Worm (Caenorhabditis elegans): ENCODE measurements around the gene C27F2.4.

Gene C27F2.4

ce11 chrIII:4952970-4953369, 7.1 kb downstream of the C27F2.4 start:
- TF ChIP-seq ceh-30 (tag; optimal IDR thresholded peaks at IDR 0.05) (no peak), eyg-1 (tag; optimal IDR thresholded peaks at IDR 0.05) (no peak), C38D4.7 (GFP tag; optimal IDR thresholded peaks at IDR 0.05) (no peak), hlh-6 (tag; optimal IDR thresholded peaks at IDR 0.05) (no peak), nfya-1 (tag; optimal IDR thresholded peaks at IDR 0.05) (peak; percentile 90), nhr-11 (tag; optimal IDR thresholded peaks at IDR 0.05) (no peak), hlh-15 (tag; optimal IDR thresholded peaks at IDR 0.05) (no peak)

ce11 chrIII:4951824-4952223, 8.3 kb downstream of the C27F2.4 start, which contains the start of gene flh-2:
Gene flh-2, plus strand, starts transcription at chrIII:4952124.
- TF ChIP-seq hlh-13 (GFP tag; optimal IDR thresholded peaks at IDR 0.05), result no peak
- TF ChIP-seq pha-2 (tag; optimal IDR thresholded peaks at IDR 0.05), result no peak
- no peak for TF ChIP-seq unc-86 (tag; optimal IDR thresholded peaks at IDR 0.05)
- TF ChIP-seq hlh-6 (tag; optimal IDR thresholded peaks at IDR 0.05), result no peak
- TF ChIP-seq tbx-2 (tag; optimal IDR thresholded peaks at IDR 0.05), result no peak

- TF ChIP-seq elt-4 (tag; optimal IDR thresholded peaks at IDR 0.05), result peak; percentile 20
- TF ChIP-seq ceh-19 (GFP tag; optimal IDR thresholded peaks at IDR 0.05), result no peak
Measured at ce11 chrIII:4951210-4951609, 8.9 kb downstream of the C27F2.4 start.

ce11 chrIII:4950345-4950744, 9.8 kb downstream of the C27F2.4 start:
- TF ChIP-seq nfya-1 (tag; optimal IDR thresholded peaks at IDR 0.05), result no peak
- TF ChIP-seq C38D4.7 (GFP tag; optimal IDR thresholded peaks at IDR 0.05), result no peak
- no peak for TF ChIP-seq lim-6 (tag; optimal IDR thresholded peaks at IDR 0.05)
- TF ChIP-seq ceh-22 (tag; optimal IDR thresholded peaks at IDR 0.05), result no peak
- TF ChIP-seq ceh-9 (tag; optimal IDR thresholded peaks at IDR 0.05), result no peak
- TF ChIP-seq madf-2 (tag; optimal IDR thresholded peaks at IDR 0.05), result no peak
- no peak for TF ChIP-seq rnt-1 (tag; optimal IDR thresholded peaks at IDR 0.05)

- peak; percentile 30 for TF ChIP-seq pros-1 (tag; optimal IDR thresholded peaks at IDR 0.05)
- peak; percentile 45 for TF ChIP-seq dmd-4 (tag; optimal IDR thresholded peaks at IDR 0.05; ENCODE audit: borderline replicate concordance)
- TF ChIP-seq sdc-2 (tag; optimal IDR thresholded peaks at IDR 0.05), result peak; percentile 49
- TF ChIP-seq pax-1 (tag; optimal IDR thresholded peaks at IDR 0.05), result no peak
- TF ChIP-seq rnt-1 (tag; optimal IDR thresholded peaks at IDR 0.05), result peak; percentile 23
- TF ChIP-seq hlh-30 (tag; optimal IDR thresholded peaks at IDR 0.05; ENCODE audit: insufficient read depth), result peak; percentile 23
- peak; percentile 49 for TF ChIP-seq ceh-34 (tag; optimal IDR thresholded peaks at IDR 0.05)
- TF ChIP-seq nfya-1 (tag; optimal IDR thresholded peaks at IDR 0.05), result peak; percentile 11
- peak; percentile 41 for TF ChIP-seq tbx-2 (tag; optimal IDR thresholded peaks at IDR 0.05)
- no peak for TF ChIP-seq hlh-6 (tag; optimal IDR thresholded peaks at IDR 0.05)
- TF ChIP-seq tbx-7 (tag; optimal IDR thresholded peaks at IDR 0.05), result peak; percentile 4
- TF ChIP-seq ceh-19 (GFP tag; optimal IDR thresholded peaks at IDR 0.05), result peak; percentile 17
- no peak for TF ChIP-seq fkh-10 (GFP tag; optimal IDR thresholded peaks at IDR 0.05)
- peak; percentile 43 for TF ChIP-seq T23F11.4 (GFP tag; optimal IDR thresholded peaks at IDR 0.05)
- TF ChIP-seq C08G9.2 (tag; optimal IDR thresholded peaks at IDR 0.05), result peak; percentile 42
- TF ChIP-seq ref-2 (tag; optimal IDR thresholded peaks at IDR 0.05), result peak; percentile 14
- no peak for TF ChIP-seq Y22D7AL.16 (tag; optimal IDR thresholded peaks at IDR 0.05)
- TF ChIP-seq ets-4 (tag; optimal IDR thresholded peaks at IDR 0.05), result peak; percentile 27
- no peak for TF ChIP-seq elt-2 (tag; optimal IDR thresholded peaks at IDR 0.05)
- TF ChIP-seq F13H6.1 (tag; optimal IDR thresholded peaks at IDR 0.05), result peak; percentile 47
- peak; percentile 50 for TF ChIP-seq ceh-31 (tag; optimal IDR thresholded peaks at IDR 0.05)
Measured at ce11 chrIII:4948631-4949030, 11.5 kb downstream of the C27F2.4 start.

- peak; percentile 80 for TF ChIP-seq ref-2 (tag; optimal IDR thresholded peaks at IDR 0.05)
- peak; percentile 73 for TF ChIP-seq nfya-1 (tag; optimal IDR thresholded peaks at IDR 0.05)
- TF ChIP-seq fkh-6 (tag; optimal IDR thresholded peaks at IDR 0.05), result no peak
- TF ChIP-seq pha-2 (tag; optimal IDR thresholded peaks at IDR 0.05), result peak; percentile 10
- TF ChIP-seq C08G9.2 (tag; optimal IDR thresholded peaks at IDR 0.05), result peak; percentile 60
- no peak for TF ChIP-seq unc-3 (GFP tag; conservative IDR thresholded peaks at IDR 0.05)
- no peak for TF ChIP-seq unc-3 (tag; optimal IDR thresholded peaks at IDR 0.05)
- peak; percentile 30 for TF ChIP-seq eyg-1 (tag; optimal IDR thresholded peaks at IDR 0.05)
- peak; percentile 52 for TF ChIP-seq fax-1 (tag; optimal IDR thresholded peaks at IDR 0.05)
- TF ChIP-seq ceh-14 (tag; optimal IDR thresholded peaks at IDR 0.05), result peak; percentile 66
- TF ChIP-seq tbx-2 (tag; optimal IDR thresholded peaks at IDR 0.05), result peak; percentile 86
- TF ChIP-seq hlh-6 (tag; optimal IDR thresholded peaks at IDR 0.05), result peak; percentile 75
- TF ChIP-seq zip-5 (tag; optimal IDR thresholded peaks at IDR 0.05), result no peak
- peak; percentile 65 for TF ChIP-seq unc-42 (tag; optimal IDR thresholded peaks at IDR 0.05)
- no peak for TF ChIP-seq elt-4 (tag; optimal IDR thresholded peaks at IDR 0.05)
- peak; percentile 84 for TF ChIP-seq ceh-34 (tag; optimal IDR thresholded peaks at IDR 0.05)
- peak; percentile 47 for TF ChIP-seq pros-1 (tag; optimal IDR thresholded peaks at IDR 0.05)
- TF ChIP-seq nhr-232 (tag; optimal IDR thresholded peaks at IDR 0.05), result peak; percentile 9
- TF ChIP-seq pha-4 (tag; optimal IDR thresholded peaks at IDR 0.05), result no peak
Measured at ce11 chrIII:4947352-4947751, 12.8 kb downstream of the C27F2.4 start.

Measured in whole organism, late embryonic.